Fruit fly (Drosophila melanogaster) whole organism, embryonic: ENCODE results near the gene CG8870.

Source experiments
- ATbp ChIP-seq: fragments of 200-800 bp; sonication (Bioruptor generic); optimal IDR thresholded peaks from 2 replicates; lab custom pipeline; 2017; ENCODE audit warnings: missing biosample characterization, mild to moderate bottlenecking, missing genetic modification characterization, missing genetic modification reagents
- Adf1 ChIP-seq: fragments of 200-800 bp; sonication (Bioruptor generic); IDR thresholded peaks from 2 replicates; pipeline ENCODE4 v1.3.6; 2022; ENCODE audit warnings: missing biosample characterization, missing genetic modification characterization
- CG11723 ChIP-seq: fragments of 200-800 bp; sonication (Bioruptor generic); optimal IDR thresholded peaks from 2 replicates; lab custom pipeline; 2017; ENCODE audit warnings: missing biosample characterization, mild to moderate bottlenecking, missing genetic modification characterization
- CG14441 ChIP-seq: fragments of 200-800 bp; sonication (Bioruptor generic); IDR thresholded peaks from 2 replicates; pipeline ENCODE4 v1.3.6; 2022; ENCODE audit warnings: missing biosample characterization, missing genetic modification characterization
- CG14860 ChIP-seq: fragments of 200-800 bp; sonication (Bioruptor generic); IDR thresholded peaks from 3 replicates; pipeline ENCODE4 v1.3.6; 2022; ENCODE audit warnings: missing biosample characterization, missing genetic modification characterization; ENCODE audit not compliant: partially characterized antibody
- CG15696 ChIP-seq: fragments of 200-800 bp; sonication (Bioruptor generic); optimal IDR thresholded peaks from 2 replicates; lab custom pipeline; 2019; ENCODE audit warnings: missing biosample characterization, mild to moderate bottlenecking, missing genetic modification characterization, moderate library complexity
- CG17612 ChIP-seq: fragments of 200-800 bp; sonication (Bioruptor generic); IDR thresholded peaks from 2 replicates; pipeline ENCODE4 v1.3.6; 2022; ENCODE audit warnings: missing biosample characterization, missing genetic modification characterization
- CG18262 ChIP-seq: fragments of 200-800 bp; optimal IDR thresholded peaks from 3 replicates; lab custom pipeline; 2019; ENCODE audit warnings: missing biosample characterization, mild to moderate bottlenecking, missing genetic modification characterization, moderate library complexity
- CG18476 ChIP-seq: fragments of 200-800 bp; sonication (Bioruptor generic); optimal IDR thresholded peaks from 2 replicates; lab custom pipeline; 2016; ENCODE audit warnings: missing biosample characterization, mild to moderate bottlenecking, missing genetic modification characterization
- CG2129 ChIP-seq: fragments of 200-800 bp; sonication (Bioruptor generic); IDR thresholded peaks from 2 replicates; pipeline ENCODE4 v1.3.6; 2022; ENCODE audit warnings: missing biosample characterization, missing genetic modification characterization; ENCODE audit not compliant: partially characterized antibody
- CG3065 ChIP-seq: fragments of 200-800 bp; sonication (Bioruptor generic); optimal IDR thresholded peaks from 2 replicates; lab custom pipeline; 2016; ENCODE audit warnings: missing biosample characterization, missing genetic modification characterization
- CG5245 ChIP-seq: fragments of 200-800 bp; sonication (Bioruptor generic); optimal IDR thresholded peaks from 3 replicates; lab custom pipeline; 2016; ENCODE audit warnings: missing biosample characterization, missing genetic modification characterization
- CG7987 ChIP-seq: fragments of 200-800 bp; sonication (Bioruptor generic); optimal IDR thresholded peaks from 2 replicates; lab custom pipeline; 2018; ENCODE audit warnings: missing biosample characterization, mild to moderate bottlenecking, missing genetic modification characterization, moderate library complexity
- Dbx ChIP-seq: fragments of 200-800 bp; sonication (Bioruptor generic); IDR thresholded peaks from 3 replicates; pipeline ENCODE4 v1.3.6; 2022; ENCODE audit warnings: missing biosample characterization, missing genetic modification characterization
- E2f2 ChIP-seq: fragments of 200-800 bp; sonication (Bioruptor generic); IDR thresholded peaks from 2 replicates; pipeline ENCODE4 v1.3.6; 2022; ENCODE audit warnings: missing biosample characterization, missing genetic modification characterization
- HmgD ChIP-seq: fragments of 200-800 bp; sonication (Bioruptor generic); optimal IDR thresholded peaks from 3 replicates; lab custom pipeline; 2016; ENCODE audit warnings: missing biosample characterization, missing genetic modification characterization
- Kr ChIP-seq: fragments of 200-800 bp; sonication (Bioruptor generic); optimal IDR thresholded peaks from 2 replicates; lab custom pipeline; 2017; ENCODE audit warnings: missing biosample characterization, mild to moderate bottlenecking, missing genetic modification characterization
- Lhr ChIP-seq: fragments of 200-800 bp; sonication (Bioruptor generic); optimal IDR thresholded peaks from 3 replicates; lab custom pipeline; 2017; ENCODE audit warnings: mild to moderate bottlenecking, missing biosample characterization, missing genetic modification reagents, missing genetic modification characterization
- Lim3 ChIP-seq: fragments of 200-800 bp; sonication (Bioruptor generic); IDR thresholded peaks from 2 replicates; pipeline ENCODE4 v1.3.6; 2022; ENCODE audit warnings: missing biosample characterization, missing genetic modification characterization
- Lpt ChIP-seq: fragments of >200 bp; optimal IDR thresholded peaks from 2 replicates; lab custom pipeline; 2018; ENCODE audit warnings: missing biosample characterization, missing genetic modification characterization
- Myb ChIP-seq: fragments of 200-800 bp; sonication (Bioruptor generic); optimal IDR thresholded peaks from 2 replicates; lab custom pipeline; 2016; ENCODE audit warnings: missing biosample characterization, missing genetic modification characterization
- NK7.1 ChIP-seq: fragments of 200-800 bp; sonication (Bioruptor generic); optimal IDR thresholded peaks from 3 replicates; lab custom pipeline; 2016; ENCODE audit warnings: missing biosample characterization, missing genetic modification characterization
- Pdp1 ChIP-seq, 2 experiments: fragments of 200-800 bp; sonication (Bioruptor generic); optimal IDR thresholded peaks; 3 replicates each; lab custom pipeline; 2016; ENCODE audit warnings: missing biosample characterization in 2 of 2, missing genetic modification characterization in 2 of 2, mild to moderate bottlenecking in 1 of 2, moderate library complexity in 1 of 2
- Ptx1 ChIP-seq: fragments of 200-800 bp; sonication (Bioruptor generic); IDR thresholded peaks from 2 replicates; pipeline ENCODE4 v1.3.6; 2022; ENCODE audit warnings: missing biosample characterization, missing genetic modification characterization
- Rfx ChIP-seq: fragments of 200-800 bp; sonication (Bioruptor generic); IDR thresholded peaks from 2 replicates; pipeline ENCODE4 v1.3.6; 2022; ENCODE audit warnings: missing biosample characterization, missing genetic modification characterization
- Rx ChIP-seq: fragments of 200-800 bp; sonication (Bioruptor generic); IDR thresholded peaks from 2 replicates; pipeline ENCODE4 v1.3.6; 2022; ENCODE audit warnings: missing biosample characterization, missing genetic modification characterization
- ab ChIP-seq: fragments of 200-800 bp; sonication (Bioruptor generic); optimal IDR thresholded peaks from 2 replicates; lab custom pipeline; 2016; ENCODE audit warnings: missing biosample characterization, missing genetic modification characterization
- bbx ChIP-seq: fragments of 200-800 bp; sonication (Bioruptor generic); IDR thresholded peaks from 2 replicates; pipeline ENCODE4 v1.3.6; 2022; ENCODE audit warnings: missing biosample characterization, missing genetic modification characterization; ENCODE audit not compliant: partially characterized antibody
- bowl ChIP-seq: fragments of 200-800 bp; sonication (Bioruptor generic); IDR thresholded peaks from 2 replicates; pipeline ENCODE4 v1.3.6; 2022; ENCODE audit warnings: missing biosample characterization, missing genetic modification characterization
- cg ChIP-seq: fragments of 200-800 bp; sonication (Bioruptor generic); optimal IDR thresholded peaks from 3 replicates; lab custom pipeline; 2019; ENCODE audit warnings: missing biosample characterization, mild to moderate bottlenecking, missing genetic modification characterization, moderate library complexity
- chm ChIP-seq: fragments of 200-800 bp; sonication (Bioruptor generic); IDR thresholded peaks from 2 replicates; pipeline ENCODE4 v1.3.6; 2022; ENCODE audit warnings: missing biosample characterization, missing genetic modification characterization
- en ChIP-seq: fragments of 200-800 bp; sonication (Bioruptor generic); optimal IDR thresholded peaks from 2 replicates; lab custom pipeline; 2016; ENCODE audit warnings: missing biosample characterization, missing genetic modification characterization
- ewg ChIP-seq: fragments of 200-800 bp; sonication (Bioruptor generic); optimal IDR thresholded peaks from 3 replicates; lab custom pipeline; 2017; ENCODE audit warnings: mild to moderate bottlenecking, missing biosample characterization, missing genetic modification reagents, missing genetic modification characterization
- insv ChIP-seq, 2 experiments: fragments of 200-800 bp; sonication (Bioruptor generic); optimal IDR thresholded peaks; 3 replicates each; lab custom pipeline; 2016 to 2018; ENCODE audit warnings: missing biosample characterization in 2 of 2, missing genetic modification characterization in 2 of 2
- kay ChIP-seq: fragments of 200-800 bp; sonication (Bioruptor generic); optimal IDR thresholded peaks from 2 replicates; lab custom pipeline; 2016; ENCODE audit warnings: missing biosample characterization, missing genetic modification characterization
- maf-S ChIP-seq: fragments of 200-800 bp; sonication (Bioruptor generic); optimal IDR thresholded peaks from 2 replicates; lab custom pipeline; 2016; ENCODE audit warnings: missing biosample characterization, missing genetic modification characterization
- mld ChIP-seq: fragments of 200-800 bp; sonication (Bioruptor generic); IDR thresholded peaks from 3 replicates; pipeline ENCODE4 v1.3.6; 2022; ENCODE audit warnings: missing biosample characterization, missing genetic modification characterization; ENCODE audit not compliant: partially characterized antibody
- nom ChIP-seq: fragments of 200-800 bp; sonication (Bioruptor generic); optimal IDR thresholded peaks from 2 replicates; lab custom pipeline; 2017; ENCODE audit warnings: missing biosample characterization, missing genetic modification characterization, mild to moderate bottlenecking, moderate library complexity, missing genetic modification reagents
- onecut ChIP-seq: fragments of 200-800 bp; sonication (Bioruptor generic); IDR thresholded peaks from 2 replicates; pipeline ENCODE4 v1.3.6; 2022; ENCODE audit warnings: missing biosample characterization, missing genetic modification characterization
- pan ChIP-seq, 4 experiments: fragments of >200 bp in 3 of 4; fragments of 200-800 bp in 1 of 4; sonication (Bioruptor generic) in 1 of 4; optimal IDR thresholded peaks in 3 of 4; IDR thresholded peaks in 1 of 4; 2 replicates each; pipeline versions ENCODE4 v1.3.6 to Lab custom; 2017 to 2022; ENCODE audit warnings: missing biosample characterization in 2 of 4, missing genetic modification characterization in 2 of 4, mixed read lengths in 1 of 4
- pfk ChIP-seq: fragments of 200-800 bp; sonication (Bioruptor generic); optimal IDR thresholded peaks from 2 replicates; lab custom pipeline; 2018; ENCODE audit warnings: missing biosample characterization, mild to moderate bottlenecking, missing genetic modification characterization, moderate library complexity
- pho ChIP-seq: fragments of 200-800 bp; sonication (Bioruptor generic); optimal IDR thresholded peaks from 2 replicates; lab custom pipeline; 2016; ENCODE audit warnings: missing biosample characterization, missing genetic modification characterization
- run ChIP-seq: fragments of 200-800 bp; sonication (Bioruptor generic); optimal IDR thresholded peaks from 3 replicates; lab custom pipeline; 2018; ENCODE audit warnings: missing biosample characterization, mild to moderate bottlenecking, missing genetic modification characterization
- sima ChIP-seq: fragments of 200-800 bp; sonication (Bioruptor generic); optimal IDR thresholded peaks from 2 replicates; lab custom pipeline; 2016; ENCODE audit warnings: missing biosample characterization, missing genetic modification characterization
- twi ChIP-seq: fragments of 200-800 bp; optimal IDR thresholded peaks from 2 replicates; lab custom pipeline; 2019; ENCODE audit warnings: missing biosample characterization, mild to moderate bottlenecking, missing genetic modification characterization, moderate library complexity
- unpg ChIP-seq: fragments of 200-800 bp; sonication (Bioruptor generic); optimal IDR thresholded peaks from 3 replicates; lab custom pipeline; 2018; ENCODE audit warnings: missing biosample characterization, mild to moderate bottlenecking, missing genetic modification characterization, moderate library complexity
- usp ChIP-seq: fragments of >200 bp; optimal IDR thresholded peaks from 2 replicates; lab custom pipeline; 2017; ENCODE audit warnings: missing biosample characterization, missing genetic modification characterization
- zfh1 ChIP-seq: fragments of 200-800 bp; sonication (Bioruptor generic); IDR thresholded peaks from 3 replicates; pipeline ENCODE4 v1.3.6; 2022; ENCODE audit warnings: missing biosample characterization, missing genetic modification characterization

CG8870 gene

dm6 chr3R:13400902-13401721, 21.5 kb downstream of the CG8870 start (continued):
- TF ChIP-seq sima (GFP tag; lab: Kevin White, UChicago) (peak; percentile 57), bowl (GFP tag; lab: Robert Waterston, UW) (no peak), CG2129 (GFP tag; lab: Robert Waterston, UW) (no peak), Rfx (GFP tag; lab: Robert Waterston, UW) (peak; percentile 86), nom (GFP tag; lab: Kevin White, UChicago) (peak; percentile 91), Lpt (GFP tag; lab: Kevin White, UChicago) (no peak), pho (GFP tag; lab: Kevin White, UChicago) (peak; percentile 85), CG11723 (peak; percentile 85), NK7.1 (GFP tag; lab: Kevin White, UChicago) (peak; percentile 58), unpg (GFP tag; lab: Kevin White, UChicago) (peak; percentile 92), E2f2 (GFP tag; lab: Robert Waterston, UW) (peak; percentile 68), Dbx (GFP tag; lab: Robert Waterston, UW) (peak; percentile 42; the same call in 1 of the 3 replicates), ATbp (GFP tag; lab: Kevin White, UChicago) (peak; percentile 79), mld (no peak), Pdp1 (GFP tag; optimal IDR thresholded peaks at IDR 0.05; lab: Kevin White, UChicago) (peak; percentile 84 to 88), HmgD (GFP tag; lab: Kevin White, UChicago) (no peak), Lhr (peak; percentile 78), Ptx1 (GFP tag; lab: Robert Waterston, UW) (peak; percentile 90), insv (GFP tag; optimal IDR thresholded peaks at IDR 0.05; lab: Kevin White, UChicago) (peak; percentile 6 to 47), CG15696 (tag; lab: Kevin White, UChicago) (peak; percentile 88), Rx (GFP tag; lab: Robert Waterston, UW) (peak; percentile 81), run (peak; percentile 73), pfk (GFP tag; lab: Kevin White, UChicago) (no peak), kay (peak; percentile 69), maf-S (GFP tag; lab: Kevin White, UChicago) (peak; percentile 84), en (peak; percentile 86), CG5245 (GFP tag; lab: Kevin White, UChicago) (peak; percentile 61), Kr (GFP tag; lab: Kevin White, UChicago) (no peak), CG3065 (GFP tag; lab: Kevin White, UChicago) (peak; percentile 71), CG14860 (no peak), cg (peak; percentile 76), Myb (GFP tag; lab: Kevin White, UChicago) (peak; percentile 76), chm (GFP tag; lab: Robert Waterston, UW) (no peak; the same call in 1 of the 2 replicates), zfh1 (GFP tag; lab: Robert Waterston, UW) (peak; percentile 82), bbx (GFP tag; lab: Robert Waterston, UW) (no peak), ab (GFP tag; lab: Kevin White, UChicago) (peak; percentile 52), pan (optimal IDR thresholded peaks at IDR 0.05; lab: Kevin White, UChicago) (no peak), pan (GFP tag; optimal IDR thresholded peaks at IDR 0.05 in 1 of 2, IDR thresholded peaks at IDR 0.05 in 1 of 2) (peak in 1 of 2 experiments; percentile 83), CG18262 (tag; lab: Kevin White, UChicago) (peak; percentile 95), CG7987 (GFP tag; lab: Kevin White, UChicago) (peak; percentile 63), CG14441 (peak; percentile 84), CG17612 (GFP tag; lab: Robert Waterston, UW) (peak; percentile 54), usp (GFP tag; lab: Kevin White, UChicago) (no peak), ewg (GFP tag; lab: Kevin White, UChicago) (peak; percentile 84), twi (tag; lab: Kevin White, UChicago) (peak; percentile 80), CG18476 (peak; percentile 71), Adf1 (GFP tag; lab: Robert Waterston, UW) (0 out of 2 replicates have a peak, but pooled peaks have one; percentile 45), Lim3 (GFP tag; lab: Robert Waterston, UW) (0 out of 2 replicates have a peak, but pooled peaks have one; percentile 24), onecut (GFP tag; lab: Robert Waterston, UW) (peak; percentile 53)
